Worm (Caenorhabditis elegans) whole organism, L3 larva: ENCODE results near the gene W09G12.8.

ENCODE experiments used
- ZK546.5 ChIP-seq: sonication (generic microtip); optimal IDR thresholded peaks from 2 replicates; lab custom pipeline; 2017; ENCODE audit warnings: missing biosample characterization, missing genetic modification characterization
- aly-2 ChIP-seq: fragments of 150-350 bp; optimal IDR thresholded peaks from 2 replicates; lab custom pipeline; 2014; ENCODE audit warnings: missing biosample characterization, missing genetic modification characterization
- ama-1 ChIP-seq: fragments of 150-350 bp; optimal IDR thresholded peaks from 2 replicates; lab custom pipeline; 2018
- ceh-16 ChIP-seq: sonication (generic microtip); optimal IDR thresholded peaks from 2 replicates; lab custom pipeline; 2017; ENCODE audit warnings: missing biosample characterization, missing genetic modification characterization
- ceh-28 ChIP-seq: fragments of 150-350 bp; optimal IDR thresholded peaks from 2 replicates; lab custom pipeline; 2014; ENCODE audit warnings: missing biosample characterization, missing genetic modification reagents, missing genetic modification characterization
- ceh-82 ChIP-seq: fragments of 150-350 bp; optimal IDR thresholded peaks from 2 replicates; lab custom pipeline; 2014; ENCODE audit warnings: missing biosample characterization, missing genetic modification characterization
- ceh-9 ChIP-seq: sonication (generic microtip); optimal IDR thresholded peaks from 2 replicates; lab custom pipeline; 2018; ENCODE audit warnings: missing biosample characterization, missing genetic modification characterization
- daf-12 ChIP-seq: fragments of 150-350 bp; optimal IDR thresholded peaks from 2 replicates; lab custom pipeline; 2014; ENCODE audit warnings: missing biosample characterization, missing genetic modification reagents, missing genetic modification characterization
- egl-27 ChIP-seq: sonication (generic microtip); optimal IDR thresholded peaks from 4 replicates; lab custom pipeline; 2017; ENCODE audit warnings: missing biosample characterization, missing genetic modification reagents, missing genetic modification characterization
- egl-5 ChIP-seq: fragments of 150-350 bp; optimal IDR thresholded peaks from 2 replicates; lab custom pipeline; 2017; ENCODE audit warnings: missing biosample characterization, missing genetic modification reagents, missing genetic modification characterization, inconsistent platforms
- elt-1 ChIP-seq: fragments of 150-350 bp; optimal IDR thresholded peaks from 2 replicates; lab custom pipeline; 2014; ENCODE audit warnings: missing biosample characterization, missing genetic modification characterization
- elt-2 ChIP-seq: sonication (generic microtip); optimal IDR thresholded peaks from 2 replicates; lab custom pipeline; 2016; ENCODE audit warnings: missing genetic modification reagents, mild to moderate bottlenecking, missing genetic modification characterization, missing compliant biosample characterization
- elt-3 ChIP-seq, 3 experiments: fragments of 150-350 bp in 1 of 3; sonication (generic microtip) in 2 of 3; optimal IDR thresholded peaks; 2 replicates in 2 of 3; 4 replicates in 1 of 3; lab custom pipeline; 2014 to 2017; ENCODE audit warnings: missing biosample characterization in 3 of 3, missing genetic modification characterization in 3 of 3
- fkh-10 ChIP-seq: sonication (generic microtip); optimal IDR thresholded peaks from 2 replicates; lab custom pipeline; 2017; ENCODE audit warnings: missing biosample characterization, missing genetic modification reagents, missing genetic modification characterization
- fos-1 ChIP-seq: fragments of 150-350 bp; optimal IDR thresholded peaks from 2 replicates; lab custom pipeline; 2014; ENCODE audit warnings: missing biosample characterization, missing genetic modification characterization
- hmg-11 ChIP-seq: sonication (generic microtip); optimal IDR thresholded peaks from 2 replicates; lab custom pipeline; 2016; ENCODE audit warnings: missing genetic modification characterization, missing compliant biosample characterization
- jun-1 ChIP-seq: fragments of 150-350 bp; optimal IDR thresholded peaks from 2 replicates; lab custom pipeline; 2014; ENCODE audit warnings: missing biosample characterization, missing genetic modification reagents, missing genetic modification characterization
- lin-39 ChIP-seq: fragments of 150-350 bp; optimal IDR thresholded peaks from 2 replicates; lab custom pipeline; 2018; ENCODE audit warnings: missing biosample characterization, missing genetic modification reagents, missing genetic modification characterization
- lsy-12 ChIP-seq: sonication (generic microtip); optimal IDR thresholded peaks from 2 replicates; lab custom pipeline; 2016; ENCODE audit warnings: mild to moderate bottlenecking, missing genetic modification characterization, missing compliant biosample characterization
- mdl-1 ChIP-seq: fragments of 150-350 bp; optimal IDR thresholded peaks from 2 replicates; lab custom pipeline; 2014; ENCODE audit warnings: missing biosample characterization, missing genetic modification characterization
- mml-1 ChIP-seq: fragments of 150-350 bp; sonication (generic microtip); optimal IDR thresholded peaks from 3 replicates; lab custom pipeline; 2014; ENCODE audit warnings: missing biosample characterization, missing genetic modification characterization
- nfya-1 ChIP-seq: sonication (generic microtip); optimal IDR thresholded peaks from 2 replicates; lab custom pipeline; 2017; ENCODE audit warnings: missing genetic modification characterization, mild to moderate bottlenecking, missing compliant biosample characterization, antibody characterized with exemption, moderate library complexity; ENCODE audit not compliant: insufficient read depth
- nhr-11 ChIP-seq: fragments of 150-350 bp; optimal IDR thresholded peaks from 2 replicates; lab custom pipeline; 2014; ENCODE audit warnings: missing biosample characterization, missing genetic modification characterization
- nhr-12 ChIP-seq: fragments of 150-350 bp; optimal IDR thresholded peaks from 2 replicates; lab custom pipeline; 2014; ENCODE audit warnings: missing biosample characterization, missing genetic modification characterization
- nhr-23 ChIP-seq: fragments of 150-350 bp; optimal IDR thresholded peaks from 2 replicates; lab custom pipeline; 2014; ENCODE audit warnings: missing biosample characterization, missing genetic modification reagents, missing genetic modification characterization
- nhr-237 ChIP-seq: fragments of 150-350 bp; optimal IDR thresholded peaks from 2 replicates; lab custom pipeline; 2014; ENCODE audit warnings: missing biosample characterization, missing genetic modification characterization
- nhr-25 ChIP-seq: sonication (generic microtip); optimal IDR thresholded peaks from 2 replicates; lab custom pipeline; 2017; ENCODE audit warnings: missing biosample characterization, missing genetic modification characterization
- nhr-28 ChIP-seq: fragments of 150-350 bp; optimal IDR thresholded peaks from 2 replicates; lab custom pipeline; 2014; ENCODE audit warnings: missing biosample characterization, missing genetic modification characterization
- nhr-43 ChIP-seq: sonication (generic microtip); optimal IDR thresholded peaks from 2 replicates; lab custom pipeline; 2016; ENCODE audit warnings: mild to moderate bottlenecking, missing genetic modification characterization, missing compliant biosample characterization; ENCODE audit not compliant: poor library complexity, severe bottlenecking
- nhr-67 ChIP-seq: fragments of 150-350 bp; optimal IDR thresholded peaks from 2 replicates; lab custom pipeline; 2014; ENCODE audit warnings: missing biosample characterization, missing genetic modification characterization
- nhr-76 ChIP-seq: fragments of 150-350 bp; sonication (generic microtip); optimal IDR thresholded peaks from 5 replicates; lab custom pipeline; 2014; ENCODE audit warnings: missing biosample characterization, missing genetic modification characterization
- nhr-77 ChIP-seq: fragments of 150-350 bp; optimal IDR thresholded peaks from 2 replicates; lab custom pipeline; 2014; ENCODE audit warnings: missing biosample characterization, missing genetic modification characterization
- pha-4 ChIP-seq: fragments of 150-350 bp; optimal IDR thresholded peaks from 2 replicates; lab custom pipeline; 2014; ENCODE audit warnings: missing biosample characterization, missing genetic modification reagents, missing genetic modification characterization
- pqm-1 ChIP-seq: fragments of 150-350 bp; optimal IDR thresholded peaks from 2 replicates; lab custom pipeline; 2017; ENCODE audit warnings: missing biosample characterization, missing genetic modification characterization, inconsistent platforms
- sea-2 ChIP-seq: fragments of 150-350 bp; sonication (generic microtip); optimal IDR thresholded peaks from 4 replicates; lab custom pipeline; 2014; ENCODE audit warnings: missing biosample characterization, missing genetic modification reagents, missing genetic modification characterization
- skn-1 ChIP-seq: fragments of 150-350 bp; optimal IDR thresholded peaks from 2 replicates; lab custom pipeline; 2014; ENCODE audit warnings: missing biosample characterization, missing genetic modification characterization
- snpc-4 ChIP-seq: fragments of 150-350 bp; optimal IDR thresholded peaks from 2 replicates; lab custom pipeline; 2014; ENCODE audit warnings: missing biosample characterization, missing genetic modification characterization
- tbx-2 ChIP-seq: sonication (generic microtip); optimal IDR thresholded peaks from 2 replicates; lab custom pipeline; 2016; ENCODE audit warnings: mild to moderate bottlenecking, missing genetic modification characterization, missing compliant biosample characterization
- unc-39 ChIP-seq: sonication (generic microtip); optimal IDR thresholded peaks from 4 replicates; lab custom pipeline; 2017; ENCODE audit warnings: missing biosample characterization, missing genetic modification characterization
- unc-62 ChIP-seq: fragments of 150-350 bp; sonication (generic microtip); optimal IDR thresholded peaks from 4 replicates; lab custom pipeline; 2014; ENCODE audit warnings: missing biosample characterization, missing genetic modification reagents, missing genetic modification characterization
- zag-1 ChIP-seq: fragments of 150-350 bp; optimal IDR thresholded peaks from 2 replicates; lab custom pipeline; 2014; ENCODE audit warnings: missing biosample characterization, missing genetic modification characterization
- ztf-11 ChIP-seq: fragments of 150-350 bp; optimal IDR thresholded peaks from 2 replicates; lab custom pipeline; 2014; ENCODE audit warnings: missing biosample characterization, missing genetic modification characterization

The W09G12.8 gene

DNA sequence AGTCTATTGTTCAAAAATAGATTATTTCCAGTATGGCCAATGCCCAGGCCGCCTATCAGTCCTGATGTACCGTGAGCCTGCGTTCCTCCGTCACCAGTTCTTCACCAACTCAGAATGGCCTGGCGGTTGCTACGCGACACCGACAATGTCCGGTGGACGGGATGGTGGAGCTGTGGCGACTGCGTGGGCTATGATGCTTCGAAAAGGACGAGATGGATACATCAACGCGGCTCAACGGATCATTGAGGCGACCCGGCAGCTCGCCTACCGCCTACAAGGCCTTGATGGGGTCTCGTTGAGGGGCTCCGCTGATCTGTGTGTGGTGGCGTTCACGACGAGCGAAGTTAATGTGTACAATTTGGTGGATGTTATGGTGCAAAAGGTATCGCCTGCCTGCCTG is 26.5 kb upstream of the W09G12.8 start:
- TF ChIP-seq pha-4 (tag; lab: Kevin White, UChicago) (no peak), nhr-76 (tag; lab: Kevin White, UChicago) (no peak), ama-1 (lab: Kevin White, UChicago) (no peak), aly-2 (no peak), unc-39 (tag; lab: Kevin White, UChicago) (no peak), nhr-237 (tag; lab: Kevin White, UChicago) (no peak), daf-12 (tag; lab: Kevin White, UChicago) (no peak), unc-62 (no peak), elt-1 (no peak), fkh-10 (GFP tag; lab: Kevin White, UChicago) (no peak), skn-1 (tag; lab: Kevin White, UChicago) (no peak), ztf-11 (tag; lab: Kevin White, UChicago) (no peak), zag-1 (tag; lab: Kevin White, UChicago) (no peak), nhr-28 (no peak)

DNA sequence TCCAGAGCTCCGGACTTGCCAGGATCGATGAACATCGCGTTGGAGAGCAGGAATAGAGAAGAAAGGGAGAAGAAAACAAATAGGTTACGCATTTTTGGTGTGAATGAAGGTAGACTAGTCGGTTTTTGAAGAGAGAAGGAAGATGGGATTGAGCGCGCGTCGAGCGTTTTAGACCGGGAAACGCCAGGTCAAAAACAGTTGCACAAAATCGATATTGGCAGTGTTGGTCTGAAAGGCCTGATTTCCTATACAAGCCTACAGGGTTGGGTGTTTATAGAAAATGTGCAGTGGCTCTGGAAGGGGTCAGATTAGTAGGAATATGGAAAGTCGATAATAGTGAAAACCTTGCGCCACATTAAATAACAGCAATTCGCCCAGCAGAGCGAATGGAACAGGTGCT is 21.1 kb upstream of the W09G12.8 start, which contains the start of gene dsl-2:
TSS of gene dsl-2 (minus strand) at position 101 of the 400 bp plus-strand sequence.
- TF ChIP-seq ceh-9 (tag; lab: Kevin White, UChicago), result no peak
- no peak for TF ChIP-seq nhr-23
- no peak for TF ChIP-seq nhr-12 (tag; lab: Kevin White, UChicago)
- TF ChIP-seq, all 47 proteins: peak for 0

DNA sequence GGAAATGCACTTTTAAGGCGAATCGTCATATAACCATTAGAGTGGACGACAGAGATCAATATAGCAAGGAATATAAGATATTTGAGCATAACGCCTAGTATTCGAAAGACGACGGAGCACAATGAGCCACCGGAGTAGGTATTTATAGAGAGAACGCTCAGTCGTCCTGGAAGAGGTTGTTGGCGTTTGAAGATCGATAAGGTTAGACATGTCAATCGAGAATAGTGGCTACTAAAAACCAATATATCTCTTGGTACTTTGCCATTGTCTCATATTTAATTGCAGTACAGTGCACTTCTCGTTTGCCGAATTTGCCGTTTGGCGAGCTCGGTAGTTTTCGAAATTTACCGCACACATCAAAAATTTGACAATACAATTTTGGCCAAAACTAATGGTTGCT is 18.0 kb upstream of the W09G12.8 start, which contains the start of gene dsl-1:
TSS of gene dsl-1 (minus strand) at position 101 of the 400 bp plus-strand sequence.
- TF ChIP-seq egl-5 (no peak), lin-39 (tag; lab: Kevin White, UChicago) (no peak), nhr-237 (tag; lab: Kevin White, UChicago) (no peak), nhr-11 (tag; lab: Kevin White, UChicago) (no peak), pqm-1 (tag; lab: Kevin White, UChicago) (no peak)

DNA sequence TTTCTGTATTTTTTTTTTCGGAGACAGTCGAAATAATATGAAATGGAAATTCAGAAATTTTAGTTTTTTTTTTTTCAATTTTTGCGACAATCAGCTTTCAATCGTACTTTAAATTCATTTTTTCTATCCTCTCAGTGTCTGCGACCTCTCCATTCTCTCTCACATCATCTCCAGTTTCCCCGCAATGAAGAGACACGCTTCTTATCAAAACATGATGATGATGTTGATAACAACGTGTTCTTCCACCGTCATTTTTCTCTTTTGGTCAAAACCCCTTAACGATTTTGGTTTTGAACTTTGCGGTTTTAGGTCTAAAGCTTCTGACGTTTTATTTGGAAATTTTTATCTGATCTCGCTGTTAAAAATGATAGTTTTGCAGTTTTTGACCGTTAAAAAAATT is 16.7 kb upstream of the W09G12.8 start:
- TF ChIP-seq zag-1 (tag; lab: Kevin White, UChicago), result no peak
- TF ChIP-seq hmg-11 (tag; lab: Kevin White, UChicago), result no peak
- TF ChIP-seq daf-12 (tag; lab: Kevin White, UChicago), result no peak
- TF ChIP-seq ZK546.5 (tag; lab: Kevin White, UChicago), result no peak
- TF ChIP-seq nhr-12 (tag; lab: Kevin White, UChicago), result no peak
- no peak for TF ChIP-seq ceh-16 (tag; lab: Kevin White, UChicago)
- TF ChIP-seq nhr-43 (tag; lab: Kevin White, UChicago), result no peak
- TF ChIP-seq ceh-82 (tag; lab: Kevin White, UChicago), result no peak
- TF ChIP-seq unc-39 (tag; lab: Kevin White, UChicago), result no peak
- no peak for TF ChIP-seq fos-1 (tag; lab: Kevin White, UChicago)
- no peak for TF ChIP-seq pha-4 (tag; lab: Kevin White, UChicago)
- TF ChIP-seq, all 47 proteins: peak for 0

DNA sequence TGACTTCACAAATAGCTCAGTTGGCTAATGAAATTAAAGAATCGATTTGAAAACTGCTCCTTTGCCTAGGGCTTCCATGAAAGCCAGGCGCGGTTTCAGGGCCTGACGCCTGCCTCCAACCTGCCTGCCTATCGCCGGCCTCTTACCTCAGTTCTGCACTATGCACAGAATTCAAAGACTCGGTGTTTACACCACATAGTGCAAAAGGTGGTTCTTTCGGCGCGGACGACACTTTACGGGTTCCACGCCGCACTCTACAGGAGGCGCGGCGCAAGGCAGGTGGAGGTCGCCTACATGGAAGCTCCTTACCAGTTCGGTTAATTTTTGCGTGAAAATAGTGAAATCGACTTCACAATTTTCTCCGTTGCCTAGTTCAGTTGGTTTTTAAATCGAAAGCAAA is 16.2 kb upstream of the W09G12.8 start:
- TF ChIP-seq nhr-11 (tag; lab: Kevin White, UChicago), result no peak
- no peak for TF ChIP-seq mdl-1 (tag; lab: Kevin White, UChicago)
- TF ChIP-seq nhr-77, result no peak
- no peak for TF ChIP-seq tbx-2
- no peak for TF ChIP-seq skn-1 (tag; lab: Kevin White, UChicago)
- no peak for TF ChIP-seq ZK546.5 (tag; lab: Kevin White, UChicago)
- TF ChIP-seq pqm-1 (tag; lab: Kevin White, UChicago), result no peak
- no peak for TF ChIP-seq nhr-76 (tag; lab: Kevin White, UChicago)
- no peak for TF ChIP-seq nhr-25 (tag; lab: Kevin White, UChicago)
- no peak for TF ChIP-seq egl-27
- no peak for TF ChIP-seq ama-1 (lab: Kevin White, UChicago)
- no peak for TF ChIP-seq nfya-1 (tag; lab: Kevin White, UChicago)
- TF ChIP-seq nhr-23, result no peak

DNA sequence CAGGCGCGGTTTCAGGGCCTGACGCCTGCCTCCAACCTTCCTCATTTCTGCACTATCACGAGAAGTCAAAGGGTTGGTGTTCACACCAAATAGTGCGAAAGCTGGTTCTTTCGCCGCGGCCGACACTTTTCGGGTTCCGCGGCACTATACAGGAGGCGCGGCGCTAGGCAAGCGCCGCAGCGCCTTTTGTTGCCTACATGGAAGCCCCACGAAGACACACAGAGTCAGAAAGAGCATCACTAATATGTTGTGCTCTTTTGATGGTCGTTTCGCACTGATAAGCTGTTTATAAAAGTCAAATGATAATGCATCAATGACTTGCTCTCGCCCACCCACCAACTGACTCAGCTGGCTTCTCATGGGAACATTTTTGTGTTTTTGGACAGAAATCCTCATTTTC is 14.1 kb upstream of the W09G12.8 start:
- peak; percentile 60 for TF ChIP-seq elt-2 (tag; lab: Kevin White, UChicago)
- no peak for TF ChIP-seq jun-1 (tag; lab: Kevin White, UChicago)
- TF ChIP-seq ceh-28 (tag; lab: Kevin White, UChicago), result no peak
- no peak for TF ChIP-seq ceh-9 (tag; lab: Kevin White, UChicago)
- no peak for TF ChIP-seq mml-1
- TF ChIP-seq nhr-25 (tag; lab: Kevin White, UChicago), result no peak
- TF ChIP-seq snpc-4 (tag; lab: Kevin White, UChicago), result peak; percentile 48
- TF ChIP-seq nhr-76 (tag; lab: Kevin White, UChicago), result no peak
- no peak for TF ChIP-seq daf-12 (tag; lab: Kevin White, UChicago)
- no peak for TF ChIP-seq ceh-16 (tag; lab: Kevin White, UChicago)
- TF ChIP-seq unc-62, result no peak
- TF ChIP-seq unc-39 (tag; lab: Kevin White, UChicago), result no peak
- no peak for TF ChIP-seq lsy-12
- no peak for TF ChIP-seq mdl-1 (tag; lab: Kevin White, UChicago)
- TF ChIP-seq elt-3 (tag; optimal IDR thresholded peaks at IDR 0.05; lab: Kevin White, UChicago), result no peak
- no peak for TF ChIP-seq nhr-77
- TF ChIP-seq nhr-67, result no peak
- TF ChIP-seq fos-1 (tag; lab: Kevin White, UChicago), result no peak
- TF ChIP-seq pqm-1 (tag; lab: Kevin White, UChicago), result peak; percentile 10
- no peak for TF ChIP-seq sea-2 (GFP tag; lab: Kevin White, UChicago)
- TF ChIP-seq, all 47 proteins: peak for 3
